Worm (Caenorhabditis elegans) whole organism, L3 larva: ENCODE results near the gene cyp-34A1.
"Not testable (repeated sequence)": the region's sequence is repeated elsewhere in the genome, so short reads cannot be mapped to it uniquely, and the experiment has no call there.

ENCODE experiments used
- ceh-82 ChIP-seq: fragments of 150-350 bp; optimal IDR thresholded peaks from 2 replicates; lab custom pipeline; 2014; ENCODE audit warnings: missing biosample characterization, missing genetic modification characterization
- nhr-77 ChIP-seq: fragments of 150-350 bp; optimal IDR thresholded peaks from 2 replicates; lab custom pipeline; 2014; ENCODE audit warnings: missing biosample characterization, missing genetic modification characterization
- sea-2 ChIP-seq: fragments of 150-350 bp; sonication (generic microtip); optimal IDR thresholded peaks from 4 replicates; lab custom pipeline; 2014; ENCODE audit warnings: missing biosample characterization, missing genetic modification reagents, missing genetic modification characterization
- zag-1 ChIP-seq: fragments of 150-350 bp; optimal IDR thresholded peaks from 2 replicates; lab custom pipeline; 2014; ENCODE audit warnings: missing biosample characterization, missing genetic modification characterization

DNA sequence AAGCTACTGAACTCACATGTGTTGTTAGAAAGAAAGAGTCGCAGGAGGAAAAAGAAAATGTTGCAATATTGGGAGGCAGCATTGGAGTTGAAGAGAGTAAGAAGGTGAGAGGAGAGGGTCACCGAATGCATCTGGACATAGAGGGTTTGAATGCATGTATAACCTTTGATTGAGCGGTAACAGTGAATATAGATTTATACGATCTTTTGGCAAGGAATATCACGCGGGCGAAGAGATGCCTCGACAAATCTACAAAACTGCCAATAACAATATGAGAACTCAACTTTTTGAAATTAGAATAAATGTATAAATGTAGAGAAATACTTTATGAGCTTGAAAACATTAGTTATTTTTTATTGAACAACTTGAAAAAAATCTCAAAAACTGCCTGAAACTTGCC lies 25.4 kb downstream of the cyp-34A1 start, which contains the start of gene M01B2.10:
- TF ChIP-seq sea-2 (GFP tag; lab: Kevin White, UChicago); zag-1 (tag; lab: Kevin White, UChicago); nhr-77 (tag; lab: Kevin White, UChicago); ceh-82 (tag; lab: Kevin White, UChicago): not testable (repeated sequence)
